Fruit fly (Drosophila melanogaster): ENCODE measurements around the gene CG31869.

dm6 chr2L:10842326-10842725, 41.4 kb upstream of the CG31869 start, which contains the start of gene CG6700:
- TF ChIP-seq Jra (GFP tag; optimal IDR thresholded peaks at IDR 0.05) (no peak), Hr78 (GFP tag; optimal IDR thresholded peaks at IDR 0.05) (no peak), CrebA (GFP tag; optimal IDR thresholded peaks at IDR 0.05; ENCODE audit: borderline replicate concordance) (no peak), CG32264 (GFP tag; optimal IDR thresholded peaks at IDR 0.05) (no peak), rgr (GFP tag; optimal IDR thresholded peaks at IDR 0.05) (no peak), lola (GFP tag; optimal IDR thresholded peaks at IDR 0.05) (no peak), usp (GFP tag; optimal IDR thresholded peaks at IDR 0.05) (no peak), OdsH (GFP tag; optimal IDR thresholded peaks at IDR 0.05) (peak; percentile 22), psq (GFP tag; optimal IDR thresholded peaks at IDR 0.05) (peak; percentile 43)

Data from whole organism, wandering third instar larva.